Worm (Caenorhabditis elegans) whole organism, L4/young adult: ENCODE results near the gene cup-4.
A peak's percentile ranks its signal among the peaks of the same experiment; 100 is the strongest.

ENCODE experiments used
- W03F9.2 ChIP-seq: fragments of 150-350 bp; optimal IDR thresholded peaks from 2 replicates; lab custom pipeline; 2014; ENCODE audit warnings: missing biosample characterization, missing genetic modification characterization
- dao-5 ChIP-seq: sonication (generic microtip); optimal IDR thresholded peaks from 2 replicates; lab custom pipeline; 2016; ENCODE audit warnings: missing genotype, missing genetic modification characterization, moderate library complexity, missing compliant biosample characterization
- him-1 ChIP-seq: sonication (generic microtip); optimal IDR thresholded peaks from 2 replicates; lab custom pipeline; 2016; ENCODE audit warnings: missing genotype, missing genetic modification reagents, missing genetic modification characterization, missing compliant biosample characterization

cup-4 gene

DNA sequence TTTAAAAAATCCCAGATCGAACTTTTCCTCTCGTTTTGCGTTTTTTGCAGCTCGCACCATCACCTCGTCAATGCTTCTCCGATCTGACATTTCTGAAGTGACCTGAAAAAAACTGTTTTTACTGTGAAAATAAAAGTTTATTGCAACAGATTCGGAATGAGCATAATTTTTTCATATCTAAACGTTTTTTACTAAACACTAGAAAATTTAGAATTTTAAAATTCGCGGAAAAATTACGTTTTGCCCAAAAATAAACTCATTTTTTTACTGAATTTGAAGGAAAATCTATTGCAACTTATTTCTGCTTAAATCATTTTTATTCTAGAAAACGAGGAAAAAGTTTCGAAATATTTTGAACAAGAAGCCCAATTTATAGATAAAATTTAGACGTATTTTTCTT lies 16.6 kb downstream of the cup-4 start, which contains the start of gene ZK688.9:
Gene ZK688.9 (minus strand): TSS at position 101 of the 400 bp plus-strand sequence.
- no peak for TF ChIP-seq him-1 (tag; lab: Kevin White, UChicago)

DNA sequence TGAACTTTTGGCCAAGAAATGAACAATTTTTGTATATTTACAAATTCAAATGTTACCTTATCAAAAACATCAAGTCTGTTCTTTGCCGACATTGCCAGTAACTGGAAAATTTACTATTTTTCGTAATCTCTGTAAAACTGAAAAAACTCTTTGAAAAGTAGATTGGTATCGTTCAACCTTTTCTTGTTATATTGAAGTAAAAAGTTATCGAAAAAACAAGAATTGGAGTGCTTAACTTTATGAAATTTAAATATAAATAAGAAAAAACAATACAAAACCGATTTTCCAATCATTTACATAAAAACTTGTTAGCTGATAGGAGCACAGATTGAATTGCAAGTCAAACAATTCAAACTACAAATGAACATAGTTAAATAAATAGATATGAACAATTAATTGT lies 18.6 kb downstream of the cup-4 start, which contains the start of gene ZK688.11:
Gene ZK688.11 (minus strand): TSS at position 101 of the 400 bp plus-strand sequence.
- no peak for TF ChIP-seq dao-5 (tag; lab: Kevin White, UChicago)
- TF ChIP-seq him-1 (tag; lab: Kevin White, UChicago), result no peak
- no peak for TF ChIP-seq W03F9.2

DNA sequence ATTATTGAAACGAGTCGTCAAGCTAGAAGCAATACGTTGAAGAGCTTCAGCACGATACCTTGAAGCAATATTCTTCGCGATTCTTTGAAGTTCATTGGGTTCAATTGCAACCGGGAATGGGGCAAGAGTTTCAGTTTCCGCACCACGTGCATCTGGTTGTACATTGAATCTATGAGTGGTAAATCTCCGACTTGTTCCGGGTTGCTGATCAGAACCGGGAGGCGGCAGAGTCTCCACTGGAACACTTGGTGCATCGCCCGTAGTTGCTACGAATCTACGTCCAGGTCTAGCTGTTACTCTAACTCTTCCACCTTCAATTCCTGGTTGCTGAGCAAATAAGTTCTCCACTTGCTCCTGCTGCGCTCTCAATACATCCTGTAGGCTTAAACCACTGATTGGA lies 22.7 kb downstream of the cup-4 start:
- no peak for TF ChIP-seq W03F9.2
- TF ChIP-seq him-1 (tag; lab: Kevin White, UChicago), result no peak
- no peak for TF ChIP-seq dao-5 (tag; lab: Kevin White, UChicago)

ce11 chrIII:7891573-7892306 lies 25.5 kb downstream of the cup-4 start, which contains the start of the genes ZK688.5 and fahd-1:
Gene ZK688.5 (minus strand): TSS chrIII:7891623.
Gene fahd-1 (plus strand): TSS chrIII:7892256.
- no peak for TF ChIP-seq dao-5 (tag; lab: Kevin White, UChicago)
- peak; percentile 60 for TF ChIP-seq W03F9.2

DNA sequence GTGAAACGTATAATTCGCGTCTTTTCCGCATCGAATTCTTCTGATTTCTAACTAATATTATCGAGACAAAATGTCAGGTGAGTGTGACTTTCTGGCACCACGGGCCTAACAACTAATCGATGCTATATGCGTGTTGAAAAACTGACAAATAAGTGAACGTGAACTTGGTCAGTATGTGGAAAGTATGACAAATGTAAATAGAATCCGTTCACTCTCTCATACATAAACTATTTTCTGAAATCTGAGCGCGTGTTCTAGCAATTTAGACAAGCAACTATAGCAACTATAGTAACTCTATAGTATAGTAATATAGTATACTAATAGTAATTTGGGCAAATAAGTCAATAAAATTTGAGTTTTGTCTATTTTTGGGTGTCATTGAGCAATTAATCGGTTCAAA lies 26.0 kb downstream of the cup-4 start:
- no peak for TF ChIP-seq him-1 (tag; lab: Kevin White, UChicago)
- TF ChIP-seq W03F9.2, result no peak
- TF ChIP-seq dao-5 (tag; lab: Kevin White, UChicago), result no peak

ce11 chrIII:7893224-7893623 lies 26.9 kb downstream of the cup-4 start:
- TF ChIP-seq him-1 (tag; lab: Kevin White, UChicago) (no peak), W03F9.2 (no peak), dao-5 (tag; lab: Kevin White, UChicago) (no peak)

DNA sequence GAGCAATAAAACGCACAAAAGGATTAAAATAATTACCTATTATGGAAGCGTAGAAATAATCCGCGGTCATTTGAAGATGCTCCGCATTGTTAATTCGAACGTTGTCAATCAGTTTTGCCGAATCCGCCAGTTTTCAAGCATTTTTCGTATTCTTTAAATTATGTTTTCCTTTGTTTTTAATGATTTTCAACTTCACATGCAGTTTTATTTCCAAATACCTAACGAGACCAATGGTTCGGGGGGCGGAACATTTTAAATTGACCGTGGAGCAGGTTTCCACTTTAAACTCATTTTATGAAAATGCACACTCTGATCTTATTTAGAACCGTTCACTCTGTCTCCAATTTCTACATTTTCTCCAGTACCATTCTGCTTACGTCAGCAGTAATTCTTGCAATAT lies 28.4 kb downstream of the cup-4 start, which contains the start of gene ZK688.4:
Gene ZK688.4 (plus strand): TSS at position 301 of the 400 bp plus-strand sequence.
- no peak for TF ChIP-seq dao-5 (tag; lab: Kevin White, UChicago)

ce11 chrIII:7896925-7897324 lies 30.6 kb downstream of the cup-4 start, which contains the start of gene ZK688.10:
Gene ZK688.10 (minus strand): TSS chrIII:7897025.
- TF ChIP-seq dao-5 (tag; lab: Kevin White, UChicago) (no peak), him-1 (tag; lab: Kevin White, UChicago) (no peak), W03F9.2 (no peak)

DNA sequence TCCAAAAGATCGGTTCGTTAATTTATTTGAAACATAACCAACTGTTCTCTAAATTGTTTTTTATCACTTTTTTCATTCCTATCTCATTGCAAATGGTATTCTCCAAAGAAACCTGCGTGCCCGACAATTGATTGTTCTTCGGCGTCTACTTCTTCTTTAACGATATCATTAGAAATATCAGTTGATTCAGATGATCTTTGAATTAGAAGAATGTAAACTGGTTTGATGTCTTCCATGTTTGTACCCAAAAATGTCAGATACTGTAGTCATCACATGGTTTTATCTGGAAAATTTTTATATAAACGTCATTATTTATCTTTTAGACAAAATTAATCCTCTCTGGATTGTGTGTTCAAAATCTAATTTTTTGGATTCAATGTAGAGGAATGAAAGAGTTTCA lies 31.4 kb downstream of the cup-4 start:
- no peak for TF ChIP-seq dao-5 (tag; lab: Kevin White, UChicago)

DNA sequence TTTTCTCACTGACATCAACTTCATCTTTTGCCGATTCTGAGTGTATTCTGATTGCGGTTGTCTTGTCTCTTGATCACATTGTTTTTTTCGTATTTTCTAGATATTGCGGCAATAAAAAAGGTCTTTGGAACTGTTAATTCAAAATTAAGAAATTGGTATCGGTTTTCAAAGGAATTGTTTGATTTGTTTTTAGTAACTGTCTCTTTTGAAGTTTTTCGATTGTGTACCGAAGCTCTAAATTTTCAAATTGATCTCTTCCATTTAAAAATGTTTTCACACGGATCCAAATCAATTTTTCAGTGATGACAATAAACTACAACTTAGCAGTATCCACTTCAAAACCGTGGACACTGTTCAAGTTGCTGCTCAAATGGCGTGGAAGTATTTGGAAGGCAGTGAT lies 34.4 kb downstream of the cup-4 start, which contains the start of gene best-24:
Gene best-24 (plus strand): TSS at position 301 of the 400 bp plus-strand sequence.
- TF ChIP-seq dao-5 (tag; lab: Kevin White, UChicago) (no peak), W03F9.2 (no peak), him-1 (tag; lab: Kevin White, UChicago) (no peak)

ce11 chrIII:7903427-7903826 lies 37.1 kb downstream of the cup-4 start:
- TF ChIP-seq him-1 (tag; lab: Kevin White, UChicago) (no peak), W03F9.2 (no peak), dao-5 (tag; lab: Kevin White, UChicago) (no peak)

DNA sequence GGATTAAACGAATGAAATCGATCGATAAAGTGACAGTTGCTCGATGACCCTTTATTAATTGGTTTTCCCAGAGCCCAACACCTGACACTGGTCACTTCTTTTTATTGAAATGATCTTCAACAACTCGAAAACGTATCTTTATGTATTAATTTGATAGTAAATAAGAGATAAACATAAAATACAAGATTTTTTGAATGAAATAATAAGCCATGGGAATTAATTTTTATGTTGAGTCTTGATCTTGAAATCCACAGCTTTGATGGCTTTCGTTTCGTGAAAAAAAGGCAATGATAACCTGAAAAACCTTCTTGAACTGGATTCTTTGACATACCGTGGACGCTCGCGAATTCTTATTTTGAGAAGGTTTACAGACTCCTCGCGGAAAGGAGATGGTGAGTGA lies 41.2 kb downstream of the cup-4 start, which contains the start of gene pcp-5:
Gene pcp-5 (minus strand): TSS at position 101 of the 400 bp plus-strand sequence.
- no peak for TF ChIP-seq dao-5 (tag; lab: Kevin White, UChicago)
- no peak for TF ChIP-seq W03F9.2
- TF ChIP-seq him-1 (tag; lab: Kevin White, UChicago), result no peak

ce11 chrIII:7909263-7909662 lies 43.0 kb downstream of the cup-4 start, which contains the start of gene ZK688.1:
Gene ZK688.1 (plus strand): TSS chrIII:7909563.
- TF ChIP-seq dao-5 (tag; lab: Kevin White, UChicago) (no peak), W03F9.2 (no peak), him-1 (tag; lab: Kevin White, UChicago) (no peak)

- no peak for TF ChIP-seq him-1 (tag; lab: Kevin White, UChicago)
- TF ChIP-seq dao-5 (tag; lab: Kevin White, UChicago), result no peak
- no peak for TF ChIP-seq W03F9.2
Observed at ce11 chrIII:7911621-7912020, 45.3 kb downstream of the cup-4 start, which contains the start of gene ZK688.7. Gene ZK688.7 (minus strand): TSS chrIII:7911634.
